Worm (Caenorhabditis elegans) whole organism, L2 larva: Measurements from ENCODE around the gene fbxb-21.

Experiments used
- Y55F3AM.14 ChIP-seq: fragments of 200-800 bp; sonication (Bioruptor generic); optimal IDR thresholded peaks from 2 replicates; lab custom pipeline; 2018; ENCODE audit warnings: mild to moderate bottlenecking, missing genetic modification characterization, missing compliant biosample characterization
- ZK546.5 ChIP-seq: sonication (generic microtip); optimal IDR thresholded peaks from 2 replicates; lab custom pipeline; 2017; ENCODE audit warnings: missing biosample characterization, missing genetic modification characterization
- aly-2 ChIP-seq: fragments of 150-350 bp; optimal IDR thresholded peaks from 2 replicates; lab custom pipeline; 2014; ENCODE audit warnings: missing biosample characterization, missing genetic modification characterization
- ama-1 ChIP-seq: fragments of 150-350 bp; optimal IDR thresholded peaks from 2 replicates; lab custom pipeline; 2018; ENCODE audit warnings: inconsistent platforms
- lin-13 ChIP-seq: fragments of 150-350 bp; optimal IDR thresholded peaks from 2 replicates; lab custom pipeline; 2014; ENCODE audit warnings: missing biosample characterization, missing genetic modification reagents, missing genetic modification characterization
- lin-39 ChIP-seq: fragments of 150-350 bp; optimal IDR thresholded peaks from 2 replicates; lab custom pipeline; 2014; ENCODE audit warnings: missing biosample characterization, missing genetic modification reagents, missing genetic modification characterization
- nhr-11 ChIP-seq: fragments of 150-350 bp; optimal IDR thresholded peaks from 2 replicates; lab custom pipeline; 2014; ENCODE audit warnings: missing biosample characterization, missing genetic modification characterization
- nhr-6 ChIP-seq: fragments of 150-350 bp; optimal IDR thresholded peaks from 2 replicates; lab custom pipeline; 2014; ENCODE audit warnings: missing biosample characterization, missing genetic modification characterization
- skn-1 ChIP-seq: sonication (generic microtip); optimal IDR thresholded peaks from 2 replicates; lab custom pipeline; 2017; ENCODE audit warnings: missing biosample characterization, missing genetic modification characterization
- unc-39 ChIP-seq: fragments of 150-350 bp; optimal IDR thresholded peaks from 2 replicates; lab custom pipeline; 2014; ENCODE audit warnings: missing biosample characterization, missing genetic modification characterization
- unc-55 ChIP-seq: fragments of 150-350 bp; sonication (generic microtip); optimal IDR thresholded peaks from 3 replicates; lab custom pipeline; 2014; ENCODE audit warnings: missing biosample characterization, missing genetic modification reagents, missing genetic modification characterization
- zag-1 ChIP-seq: fragments of 150-350 bp; optimal IDR thresholded peaks from 2 replicates; lab custom pipeline; 2014; ENCODE audit warnings: missing biosample characterization, missing genetic modification characterization
- ztf-11 ChIP-seq: sonication (generic microtip); optimal IDR thresholded peaks from 2 replicates; lab custom pipeline; 2017; ENCODE audit warnings: missing biosample characterization, missing genetic modification characterization

DNA sequence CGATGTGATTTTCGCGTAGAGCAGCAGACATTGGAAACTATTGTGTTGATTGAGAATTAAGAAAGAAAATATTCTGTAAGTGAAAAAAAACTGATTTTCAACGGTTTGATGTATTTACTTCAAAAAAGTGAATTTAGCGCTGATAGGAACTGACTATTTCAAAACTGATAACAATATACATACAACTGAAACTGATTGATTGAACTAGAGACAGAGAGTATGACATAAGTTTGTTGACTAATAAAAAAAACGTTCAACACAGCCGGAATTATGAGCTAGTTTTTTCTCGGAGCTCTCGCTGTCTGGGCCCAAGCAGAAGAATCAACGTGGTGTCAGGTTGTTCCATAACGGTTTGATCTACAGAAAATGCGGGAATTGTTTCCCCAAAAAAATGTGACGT lies 34.7 kb downstream of the fbxb-21 start, which contains the start of gene fbxa-164:
- TF ChIP-seq ztf-11 (tag; lab: Kevin White, UChicago) (no peak), ama-1 (lab: Kevin White, UChicago) (no peak), skn-1 (no peak), nhr-6 (no peak), unc-55 (GFP tag; lab: Kevin White, UChicago) (no peak), ZK546.5 (no peak), nhr-11 (tag; lab: Kevin White, UChicago) (no peak), Y55F3AM.14 (GFP tag; lab: Kevin White, UChicago) (no peak), lin-39 (tag; lab: Kevin White, UChicago) (no peak), lin-13 (GFP tag; lab: Kevin White, UChicago) (no peak), unc-39 (tag; lab: Kevin White, UChicago) (no peak), aly-2 (tag; lab: Kevin White, UChicago) (no peak), zag-1 (no peak)
